Worm (Caenorhabditis elegans) whole organism, L2 larva: Measurements from ENCODE around the gene nish-1.

ENCODE experiments used
- ceh-16 ChIP-seq: fragments of 150-350 bp; optimal IDR thresholded peaks from 2 replicates; lab custom pipeline; 2014; ENCODE audit warnings: missing biosample characterization, missing genetic modification characterization
- lin-13 ChIP-seq: fragments of 150-350 bp; optimal IDR thresholded peaks from 2 replicates; lab custom pipeline; 2014; ENCODE audit warnings: missing biosample characterization, missing genetic modification reagents, missing genetic modification characterization
- mdl-1 ChIP-seq, 2 experiments: fragments of 150-350 bp in 1 of 2; sonication (generic microtip) in 1 of 2; optimal IDR thresholded peaks; 2 replicates each; lab custom pipeline; 2017; ENCODE audit warnings: missing biosample characterization in 2 of 2, missing genetic modification characterization in 2 of 2
- sma-3 ChIP-seq: sonication (generic microtip); optimal IDR thresholded peaks from 2 replicates; lab custom pipeline; 2016; ENCODE audit warnings: missing genetic modification reagents, missing genetic modification characterization, missing compliant biosample characterization
- zag-1 ChIP-seq: fragments of 150-350 bp; optimal IDR thresholded peaks from 2 replicates; lab custom pipeline; 2014; ENCODE audit warnings: missing biosample characterization, missing genetic modification characterization

ce11 chrIV:10876844-10877243 lies 12.7 kb downstream of the nish-1 start, which contains the start of gene fipr-14:
- TF ChIP-seq ceh-16 (tag; lab: Kevin White, UChicago) (no peak), sma-3 (no peak), lin-13 (GFP tag; lab: Kevin White, UChicago) (no peak), mdl-1 (tag; optimal IDR thresholded peaks at IDR 0.05; lab: Kevin White, UChicago) (no peak), zag-1 (no peak)
